Fruit fly (Drosophila melanogaster): ENCODE results near the gene CG5114.

The CG5114 gene

DNA sequence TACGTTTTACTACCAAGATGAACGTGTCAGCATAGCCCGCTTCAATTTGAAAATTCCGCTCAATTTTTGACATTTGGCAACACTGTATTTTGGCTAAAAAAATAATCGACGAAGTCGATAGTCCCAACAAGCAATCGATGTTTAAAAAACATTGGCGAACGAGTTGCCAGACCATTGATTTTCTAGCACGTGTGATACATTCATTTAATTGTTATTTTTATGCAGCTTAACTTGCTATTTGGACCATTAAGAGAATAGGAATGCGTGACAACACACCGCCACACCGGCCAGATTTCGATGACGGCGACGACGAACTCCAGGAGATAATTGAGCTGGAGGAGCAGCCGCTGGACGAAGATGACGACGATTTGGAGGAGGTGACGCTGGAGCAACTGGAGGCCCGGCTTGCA lies at the start of gene CG5114 (continued):
- peak; percentile 74 for TF ChIP-seq CG3995 (GFP tag; optimal IDR thresholded peaks at IDR 0.05)
- no peak for TF ChIP-seq CG18764 (GFP tag; optimal IDR thresholded peaks at IDR 0.05)
- peak; percentile 24 for TF ChIP-seq fu2 (GFP tag; optimal IDR thresholded peaks at IDR 0.05)
- no peak for TF ChIP-seq dmrt99B (tag; optimal IDR thresholded peaks at IDR 0.05)
- no peak for TF ChIP-seq Kr (GFP tag; optimal IDR thresholded peaks at IDR 0.05)
- peak in 1 of 2 experiments; percentile 48 for TF ChIP-seq Pdp1 (GFP tag; optimal IDR thresholded peaks at IDR 0.05)
- TF ChIP-seq CG4820 (GFP tag; optimal IDR thresholded peaks at IDR 0.05), result peak; percentile 29
- TF ChIP-seq emc (GFP tag; optimal IDR thresholded peaks at IDR 0.05), result no peak
- TF ChIP-seq Sox102F (GFP tag; optimal IDR thresholded peaks at IDR 0.05), result peak; percentile 14
- TF ChIP-seq Abd-B (GFP tag; optimal IDR thresholded peaks at IDR 0.05), result peak; percentile 46
- TF ChIP-seq wdn (GFP tag; IDR thresholded peaks at IDR 0.05), result no peak
- TF ChIP-seq CG2116 (GFP tag; optimal IDR thresholded peaks at IDR 0.05), result peak; percentile 91
- no peak for TF ChIP-seq jigr1 (GFP tag; IDR thresholded peaks at IDR 0.05)
- TF ChIP-seq ranshi (GFP tag; IDR thresholded peaks at IDR 0.05), result no peak
- peak; percentile 58 for TF ChIP-seq pho (GFP tag; optimal IDR thresholded peaks at IDR 0.05)
- peak; percentile 77 for TF ChIP-seq abd-A (tag; optimal IDR thresholded peaks at IDR 0.05)
- TF ChIP-seq CG17612 (GFP tag; IDR thresholded peaks at IDR 0.05), result no peak
- peak; percentile 40; the same call in 2 of the 3 replicates for TF ChIP-seq ci (GFP tag; IDR thresholded peaks at IDR 0.05)
- peak; percentile 43 for TF ChIP-seq tx (GFP tag; optimal IDR thresholded peaks at IDR 0.05)
- no peak for TF ChIP-seq Fer2 (tag; optimal IDR thresholded peaks at IDR 0.05)
- TF ChIP-seq CG4282 (GFP tag; optimal IDR thresholded peaks at IDR 0.05), result no peak
- TF ChIP-seq CG10462 (GFP tag; optimal IDR thresholded peaks at IDR 0.05), result no peak
- TF ChIP-seq CG43689 (GFP tag; IDR thresholded peaks at IDR 0.05), result no peak
- no peak for TF ChIP-seq seq (GFP tag; IDR thresholded peaks at IDR 0.05)
- TF ChIP-seq org-1 (GFP tag; optimal IDR thresholded peaks at IDR 0.05), result no peak
- TF ChIP-seq CG6272 (GFP tag; IDR thresholded peaks at IDR 0.05), result no peak
- TF ChIP-seq zen (tag; optimal IDR thresholded peaks at IDR 0.05), result peak; percentile 65
- TF ChIP-seq fd64A (GFP tag; optimal IDR thresholded peaks at IDR 0.05), result no peak
- TF ChIP-seq ro (GFP tag; IDR thresholded peaks at IDR 0.05), result no peak
- TF ChIP-seq eyg (GFP tag; optimal IDR thresholded peaks at IDR 0.05), result peak; percentile 19
- no peak for TF ChIP-seq Ssrp (tag; optimal IDR thresholded peaks at IDR 0.05)
- no peak for TF ChIP-seq CG7745 (tag; optimal IDR thresholded peaks at IDR 0.05)
- TF ChIP-seq zfh1 (GFP tag; IDR thresholded peaks at IDR 0.05), result 0 out of 3 replicates have a peak, but pooled peaks have one; percentile 50
- no peak for TF ChIP-seq CG8478 (optimal IDR thresholded peaks at IDR 0.05)
- TF ChIP-seq CG14965 (GFP tag; optimal IDR thresholded peaks at IDR 0.05; ENCODE audit: borderline replicate concordance), result no peak
- peak; percentile 17; the same call in 1 of the 2 replicates for TF ChIP-seq al (GFP tag; IDR thresholded peaks at IDR 0.05)
- no peak for TF ChIP-seq pfk (GFP tag; optimal IDR thresholded peaks at IDR 0.05)
- peak; percentile 90 for TF ChIP-seq sens (GFP tag)
- TF ChIP-seq B-H2 (GFP tag; optimal IDR thresholded peaks at IDR 0.05), result peak; percentile 84
- no peak for TF ChIP-seq eve (GFP tag; optimal IDR thresholded peaks at IDR 0.05)
- no peak for TF ChIP-seq CG7372 (GFP tag; IDR thresholded peaks at IDR 0.05)
- no peak for TF ChIP-seq Oaz (GFP tag; IDR thresholded peaks at IDR 0.05)
- TF ChIP-seq Ets97D (GFP tag; optimal IDR thresholded peaks at IDR 0.05), result peak; percentile 85
- peak; percentile 24 for TF ChIP-seq CG8944 (GFP tag; optimal IDR thresholded peaks at IDR 0.05)
- TF ChIP-seq maf-S (GFP tag; optimal IDR thresholded peaks at IDR 0.05), result peak; percentile 25
- no peak for TF ChIP-seq Atf3 (GFP tag; optimal IDR thresholded peaks at IDR 0.05)
- peak; percentile 89 for TF ChIP-seq MBD-R2 (GFP tag; IDR thresholded peaks at IDR 0.05)
- TF ChIP-seq lbe (GFP tag; optimal IDR thresholded peaks at IDR 0.05), result peak; percentile 41
- TF ChIP-seq ab (GFP tag; optimal IDR thresholded peaks at IDR 0.05), result peak; percentile 19
- TF ChIP-seq CG1603 (tag; optimal IDR thresholded peaks at IDR 0.05), result peak; percentile 88
- no peak for TF ChIP-seq trh (GFP tag; optimal IDR thresholded peaks at IDR 0.05)
- no peak for TF ChIP-seq Jarid2 (GFP tag; optimal IDR thresholded peaks at IDR 0.05)
- TF ChIP-seq zf30C (GFP tag; optimal IDR thresholded peaks at IDR 0.05), result peak; percentile 24

Data from whole organism, embryonic.